Fruit fly (Drosophila melanogaster) S2 (cell line): ENCODE results near the gene Hers.

Experiments used
- CG8478 ChIP-seq: fragments of >200 bp; optimal IDR thresholded peaks from 2 replicates; lab custom pipeline; 2018
- CTCF ChIP-seq, 2 experiments: fragments of >200 bp; optimal IDR thresholded peaks; 2 replicates each; lab custom pipeline; 2018

DNA sequence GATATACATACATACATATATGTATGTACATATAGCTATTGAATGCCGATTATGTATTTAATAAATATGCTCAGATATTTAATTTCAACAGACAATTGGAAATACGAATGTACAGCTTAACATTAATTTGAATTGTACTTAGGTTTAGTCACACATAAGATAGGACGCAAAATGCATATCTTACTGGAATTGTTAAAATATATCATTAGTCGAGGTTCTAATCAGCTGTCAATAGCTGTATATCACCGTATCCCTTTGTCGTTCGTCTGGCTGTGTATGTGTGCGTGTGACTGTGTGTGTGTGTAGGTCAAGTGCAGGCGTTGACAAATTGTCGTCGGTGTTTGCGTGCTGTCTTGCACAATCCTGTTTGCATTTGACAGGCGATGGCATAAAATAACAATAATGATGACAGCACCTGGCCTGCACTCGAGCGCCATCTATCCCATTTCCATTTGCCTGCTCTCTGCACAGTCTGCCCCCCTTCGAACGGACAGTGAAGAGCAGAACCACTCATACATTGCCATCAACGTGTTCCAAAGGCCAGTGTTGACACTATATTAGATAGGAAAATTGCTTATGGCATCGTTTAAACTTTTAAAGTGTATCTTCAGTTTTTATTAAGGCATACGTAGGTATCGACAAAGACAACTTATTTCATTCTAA lies 31.5 kb downstream of the Hers start:
- TF ChIP-seq CG8478 (no peak), CTCF (optimal IDR thresholded peaks at IDR 0.05; lab: Kevin White, UChicago) (peak; percentile 86 to 91)
